Worm (Caenorhabditis elegans): ENCODE data around the gene attf-5.
A peak's percentile ranks its signal among the peaks of the same experiment; 100 is the strongest.

attf-5 gene

ce11 chrX:825375-825774 lies 37.2 kb downstream of the attf-5 start, which contains the start of gene daf-3:
TSS of gene daf-3 (minus strand) at chrX:825475.
- TF ChIP-seq bed-3 (GFP tag; optimal IDR thresholded peaks at IDR 0.05) (no peak), mep-1 (tag; optimal IDR thresholded peaks at IDR 0.05) (no peak), tbx-8 (GFP tag; optimal IDR thresholded peaks at IDR 0.05) (no peak)

ce11 chrX:825924-826323 lies 37.8 kb downstream of the attf-5 start:
- no peak for TF ChIP-seq lin-32 (GFP tag; optimal IDR thresholded peaks at IDR 0.05)
- no peak for TF ChIP-seq nhr-237 (tag; optimal IDR thresholded peaks at IDR 0.05)
- TF ChIP-seq ceh-39 (tag; optimal IDR thresholded peaks at IDR 0.05), result peak; percentile 69
- TF ChIP-seq hlh-1 (tag; optimal IDR thresholded peaks at IDR 0.05), result peak; percentile 24
- TF ChIP-seq ces-1 (GFP tag; optimal IDR thresholded peaks at IDR 0.05), result peak; percentile 78
- TF ChIP-seq unc-62 (GFP tag; optimal IDR thresholded peaks at IDR 0.05), result peak; percentile 7

- TF ChIP-seq ces-1 (GFP tag; optimal IDR thresholded peaks at IDR 0.05) (peak; percentile 91), blmp-1 (tag; optimal IDR thresholded peaks at IDR 0.05) (no peak), lin-13 (tag; optimal IDR thresholded peaks at IDR 0.05) (no peak), unc-120 (tag; optimal IDR thresholded peaks at IDR 0.05; ENCODE audit: poor library complexity, severe bottlenecking) (peak; percentile 69), mep-1 (tag; optimal IDR thresholded peaks at IDR 0.05) (peak; percentile 24), zip-8 (tag; optimal IDR thresholded peaks at IDR 0.05) (no peak), flh-1 (GFP tag; optimal IDR thresholded peaks at IDR 0.05) (no peak), lin-32 (GFP tag; optimal IDR thresholded peaks at IDR 0.05) (no peak), sem-2 (GFP tag; optimal IDR thresholded peaks at IDR 0.05) (no peak), snpc-4 (tag; optimal IDR thresholded peaks at IDR 0.05) (no peak), nhr-76 (tag; optimal IDR thresholded peaks at IDR 0.05) (no peak), pha-4 (tag; optimal IDR thresholded peaks at IDR 0.05) (peak; percentile 43), nhr-237 (tag; optimal IDR thresholded peaks at IDR 0.05) (peak; percentile 41), tbx-8 (GFP tag; optimal IDR thresholded peaks at IDR 0.05) (no peak), ham-2 (GFP tag; optimal IDR thresholded peaks at IDR 0.05) (peak; percentile 41), ceh-39 (tag; optimal IDR thresholded peaks at IDR 0.05) (no peak), drap-1 (GFP tag; optimal IDR thresholded peaks at IDR 0.05) (peak; percentile 42), mls-2 (tag; optimal IDR thresholded peaks at IDR 0.05) (peak; percentile 12), nhr-12 (tag; optimal IDR thresholded peaks at IDR 0.05) (no peak), lsy-2 (tag; optimal IDR thresholded peaks at IDR 0.05) (no peak), unc-39 (tag; optimal IDR thresholded peaks at IDR 0.05) (no peak), nhr-2 (tag; optimal IDR thresholded peaks at IDR 0.05) (no peak), ztf-11 (tag; optimal IDR thresholded peaks at IDR 0.05) (no peak), ceh-43 (GFP tag; optimal IDR thresholded peaks at IDR 0.05) (no peak), elt-1 (tag; optimal IDR thresholded peaks at IDR 0.05; ENCODE audit: borderline replicate concordance, insufficient read depth) (no peak), hlh-1 (tag; optimal IDR thresholded peaks at IDR 0.05) (peak; percentile 14), M03D4.4 (tag; optimal IDR thresholded peaks at IDR 0.05) (no peak), sptf-1 (tag; optimal IDR thresholded peaks at IDR 0.05) (peak; percentile 53), bed-3 (GFP tag; optimal IDR thresholded peaks at IDR 0.05) (no peak), mab-5 (tag; optimal IDR thresholded peaks at IDR 0.05) (no peak), ceh-83 (GFP tag; optimal IDR thresholded peaks at IDR 0.05) (no peak), elt-3 (tag; optimal IDR thresholded peaks at IDR 0.05) (no peak), nhr-28 (tag; optimal IDR thresholded peaks at IDR 0.05) (no peak), cnd-1 (tag; optimal IDR thresholded peaks at IDR 0.05) (no peak), unc-62 (GFP tag; optimal IDR thresholded peaks at IDR 0.05) (peak; percentile 13)
These were observed 39.3 kb downstream of the attf-5 start for ce11 chrX:827502-827901.

- TF ChIP-seq nhr-237 (tag; optimal IDR thresholded peaks at IDR 0.05) (no peak), elt-3 (tag; optimal IDR thresholded peaks at IDR 0.05) (no peak), hlh-1 (tag; optimal IDR thresholded peaks at IDR 0.05) (no peak), pha-4 (tag; optimal IDR thresholded peaks at IDR 0.05) (no peak), ceh-83 (GFP tag; optimal IDR thresholded peaks at IDR 0.05) (no peak), unc-39 (tag; optimal IDR thresholded peaks at IDR 0.05) (no peak), ceh-39 (tag; optimal IDR thresholded peaks at IDR 0.05) (no peak), mls-2 (tag; optimal IDR thresholded peaks at IDR 0.05) (no peak), tbx-8 (GFP tag; optimal IDR thresholded peaks at IDR 0.05) (no peak), nhr-12 (tag; optimal IDR thresholded peaks at IDR 0.05) (no peak), ceh-43 (GFP tag; optimal IDR thresholded peaks at IDR 0.05) (no peak), elt-1 (tag; optimal IDR thresholded peaks at IDR 0.05; ENCODE audit: borderline replicate concordance, insufficient read depth) (no peak), sem-2 (GFP tag; optimal IDR thresholded peaks at IDR 0.05) (no peak), blmp-1 (tag; optimal IDR thresholded peaks at IDR 0.05) (no peak), unc-62 (GFP tag; optimal IDR thresholded peaks at IDR 0.05) (no peak), ham-2 (GFP tag; optimal IDR thresholded peaks at IDR 0.05) (no peak), cnd-1 (tag; optimal IDR thresholded peaks at IDR 0.05) (no peak), sptf-1 (tag; optimal IDR thresholded peaks at IDR 0.05) (no peak), lin-13 (tag; optimal IDR thresholded peaks at IDR 0.05) (no peak), ces-1 (GFP tag; optimal IDR thresholded peaks at IDR 0.05) (no peak)
These were observed 40.5 kb downstream of the attf-5 start, which contains the start of gene wdr-54 for ce11 chrX:828603-829002. TSS of gene wdr-54 (plus strand) at chrX:828903.
